Fruit fly (Drosophila melanogaster) whole organism, embryonic: ENCODE results near the gene Iru.
A peak's percentile ranks its signal among the peaks of the same experiment; 100 is the strongest.

Experiments used
- Aef1 ChIP-seq: fragments of 200-800 bp; sonication (Bioruptor generic); IDR thresholded peaks from 3 replicates; pipeline ENCODE4 v1.3.6; 2022; ENCODE audit warnings: missing biosample characterization, missing genetic modification characterization
- CG10366 ChIP-seq: fragments of 200-800 bp; sonication (Bioruptor generic); IDR thresholded peaks from 2 replicates; pipeline ENCODE4 v1.3.6; 2022; ENCODE audit warnings: missing biosample characterization, missing genetic modification characterization
- CG12071 ChIP-seq: fragments of 200-800 bp; sonication (Bioruptor generic); optimal IDR thresholded peaks from 3 replicates; lab custom pipeline; 2018; ENCODE audit warnings: missing biosample characterization, mild to moderate bottlenecking, missing genetic modification characterization
- CG12155 ChIP-seq: fragments of 200-800 bp; sonication (Bioruptor generic); optimal IDR thresholded peaks from 3 replicates; lab custom pipeline; 2016; ENCODE audit warnings: missing biosample characterization, missing genetic modification characterization
- CG12942 ChIP-seq: fragments of 200-800 bp; sonication (Bioruptor generic); optimal IDR thresholded peaks from 3 replicates; lab custom pipeline; 2016; ENCODE audit warnings: missing biosample characterization, missing genetic modification characterization
- CG13424 ChIP-seq: fragments of 200-800 bp; sonication (Bioruptor generic); optimal IDR thresholded peaks from 2 replicates; lab custom pipeline; 2019; ENCODE audit warnings: missing biosample characterization, mild to moderate bottlenecking, missing genetic modification characterization, moderate library complexity
- CG14710 ChIP-seq: fragments of 200-800 bp; sonication (Bioruptor generic); optimal IDR thresholded peaks from 3 replicates; lab custom pipeline; 2019; ENCODE audit warnings: missing biosample characterization, mild to moderate bottlenecking, missing genetic modification characterization, moderate library complexity
- CG16813 ChIP-seq: fragments of 200-800 bp; sonication (Bioruptor generic); IDR thresholded peaks from 3 replicates; pipeline ENCODE4 v1.3.6; 2022; ENCODE audit warnings: missing biosample characterization, missing genetic modification characterization; ENCODE audit not compliant: partially characterized antibody
- CG33213 ChIP-seq: fragments of 200-800 bp; sonication (Bioruptor generic); optimal IDR thresholded peaks from 3 replicates; lab custom pipeline; 2016; ENCODE audit warnings: missing biosample characterization, missing genetic modification characterization
- CG4820 ChIP-seq: fragments of 200-800 bp; sonication (Bioruptor generic); optimal IDR thresholded peaks from 3 replicates; lab custom pipeline; 2016; ENCODE audit warnings: missing biosample characterization, missing genetic modification characterization
- CG6689 ChIP-seq: fragments of 200-800 bp; sonication (Bioruptor generic); IDR thresholded peaks from 2 replicates; pipeline ENCODE4 v1.3.6; 2022; ENCODE audit warnings: missing biosample characterization, missing genetic modification characterization
- CG6791 ChIP-seq: fragments of 200-800 bp; sonication (Bioruptor generic); IDR thresholded peaks from 3 replicates; pipeline ENCODE4 v1.3.6; 2022; ENCODE audit warnings: missing biosample characterization, missing genetic modification characterization; ENCODE audit not compliant: partially characterized antibody
- CG9215 ChIP-seq: fragments of 200-800 bp; sonication (Bioruptor generic); IDR thresholded peaks from 2 replicates; pipeline ENCODE4 v1.3.6; 2022; ENCODE audit warnings: missing biosample characterization, missing genetic modification characterization
- CHES-1-like ChIP-seq: fragments of 200-800 bp; sonication (Bioruptor generic); optimal IDR thresholded peaks from 2 replicates; lab custom pipeline; 2016; ENCODE audit warnings: missing biosample characterization, missing genetic modification characterization
- CoRest ChIP-seq: fragments of 200-800 bp; sonication (Bioruptor generic); optimal IDR thresholded peaks from 3 replicates; lab custom pipeline; 2018; ENCODE audit warnings: missing biosample characterization, mild to moderate bottlenecking, missing genetic modification characterization, moderate library complexity
- Dfd ChIP-seq, 2 experiments: fragments of >200 bp; optimal IDR thresholded peaks; 2 replicates each; lab custom pipeline; 2017; ENCODE audit warnings: missing biosample characterization in 2 of 2, missing genetic modification characterization in 2 of 2
- Ets65A ChIP-seq: fragments of 200-800 bp; sonication (Bioruptor generic); peaks from one replicate; lab custom pipeline; 2016; ENCODE audit warnings: missing biosample characterization, missing genetic modification characterization
- HLH4C ChIP-seq: fragments of 200-800 bp; sonication (Bioruptor generic); IDR thresholded peaks from 3 replicates; pipeline ENCODE4 v1.3.6; 2022; ENCODE audit warnings: missing biosample characterization, missing genetic modification characterization; ENCODE audit not compliant: partially characterized antibody
- Hand ChIP-seq: fragments of 200-800 bp; sonication (Bioruptor generic); optimal IDR thresholded peaks from 2 replicates; lab custom pipeline; 2017; ENCODE audit warnings: mild to moderate bottlenecking, missing biosample characterization, missing genetic modification reagents, missing genetic modification characterization
- HmgD ChIP-seq: fragments of 200-800 bp; sonication (Bioruptor generic); optimal IDR thresholded peaks from 3 replicates; lab custom pipeline; 2016; ENCODE audit warnings: missing biosample characterization, missing genetic modification characterization
- HmgZ ChIP-seq: fragments of 200-800 bp; sonication (Bioruptor generic); optimal IDR thresholded peaks from 2 replicates; lab custom pipeline; 2018; ENCODE audit warnings: missing biosample characterization, mild to moderate bottlenecking, missing genetic modification characterization
- Hr39 ChIP-seq: fragments of >200 bp; optimal IDR thresholded peaks from 2 replicates; lab custom pipeline; 2017
- Lhr ChIP-seq: fragments of 200-800 bp; sonication (Bioruptor generic); optimal IDR thresholded peaks from 3 replicates; lab custom pipeline; 2017; ENCODE audit warnings: mild to moderate bottlenecking, missing biosample characterization, missing genetic modification reagents, missing genetic modification characterization
- Mrtf ChIP-seq: fragments of 200-800 bp; sonication (Bioruptor generic); IDR thresholded peaks from 3 replicates; pipeline ENCODE4 v1.3.6; 2022; ENCODE audit warnings: missing biosample characterization, missing genetic modification characterization
- Oli ChIP-seq: fragments of 200-800 bp; sonication (Bioruptor generic); optimal IDR thresholded peaks from 2 replicates; lab custom pipeline; 2018; ENCODE audit warnings: missing biosample characterization, mild to moderate bottlenecking, missing genetic modification characterization, moderate library complexity
- Rfx ChIP-seq: fragments of 200-800 bp; sonication (Bioruptor generic); IDR thresholded peaks from 2 replicates; pipeline ENCODE4 v1.3.6; 2022; ENCODE audit warnings: missing biosample characterization, missing genetic modification characterization
- Spps ChIP-seq: fragments of 200-800 bp; sonication (Bioruptor generic); optimal IDR thresholded peaks from 2 replicates; lab custom pipeline; 2018; ENCODE audit warnings: missing biosample characterization, mild to moderate bottlenecking, missing genetic modification characterization
- Sry-δ ChIP-seq: fragments of 200-800 bp; sonication (Bioruptor generic); optimal IDR thresholded peaks from 2 replicates; lab custom pipeline; 2016; ENCODE audit warnings: missing biosample characterization, missing genetic modification characterization
- Stat92E ChIP-seq, 3 experiments: fragments of >200 bp in 2 of 3; fragments of 200-800 bp in 1 of 3; sonication (Bioruptor generic) in 1 of 3; optimal IDR thresholded peaks; 2 replicates each; lab custom pipeline; 2017 to 2019; ENCODE audit warnings: missing biosample characterization in 3 of 3, missing genetic modification characterization in 3 of 3, mild to moderate bottlenecking in 1 of 3, moderate library complexity in 1 of 3
- amos ChIP-seq: fragments of 200-800 bp; sonication (Bioruptor generic); IDR thresholded peaks from 2 replicates; pipeline ENCODE4 v1.3.6; 2022; ENCODE audit warnings: missing biosample characterization, missing genetic modification characterization; ENCODE audit not compliant: partially characterized antibody
- aop ChIP-seq: fragments of 200-800 bp; sonication (Bioruptor generic); IDR thresholded peaks from 2 replicates; pipeline ENCODE4 v1.3.6; 2022; ENCODE audit warnings: missing biosample characterization, missing genetic modification characterization
- ara ChIP-seq: fragments of 200-800 bp; sonication (Bioruptor generic); IDR thresholded peaks from 2 replicates; pipeline ENCODE4 v1.3.6; 2022; ENCODE audit warnings: missing biosample characterization, missing genetic modification characterization
- ase ChIP-seq: fragments of 200-800 bp; sonication (Bioruptor generic); IDR thresholded peaks from 3 replicates; pipeline ENCODE4 v1.3.6; 2022; ENCODE audit warnings: missing biosample characterization, missing genetic modification characterization
- ato ChIP-seq: fragments of 200-800 bp; sonication (Bioruptor generic); IDR thresholded peaks from 2 replicates; pipeline ENCODE4 v1.3.6; 2022; ENCODE audit warnings: missing biosample characterization, missing genetic modification characterization; ENCODE audit not compliant: partially characterized antibody
- az2 ChIP-seq: fragments of 200-800 bp; sonication (Bioruptor generic); optimal IDR thresholded peaks from 3 replicates; lab custom pipeline; 2016; ENCODE audit warnings: missing biosample characterization, missing genetic modification characterization
- btn ChIP-seq: fragments of 200-800 bp; sonication (Bioruptor generic); optimal IDR thresholded peaks from 2 replicates; lab custom pipeline; 2016; ENCODE audit warnings: missing biosample characterization, missing genetic modification characterization
- dmrt11E ChIP-seq: fragments of 200-800 bp; sonication (Bioruptor generic); optimal IDR thresholded peaks from 3 replicates; lab custom pipeline; 2018; ENCODE audit warnings: missing biosample characterization, mild to moderate bottlenecking, missing genetic modification characterization, moderate library complexity
- eyg ChIP-seq: fragments of 200-800 bp; sonication (Bioruptor generic); optimal IDR thresholded peaks from 3 replicates; lab custom pipeline; 2016; ENCODE audit warnings: missing biosample characterization, missing genetic modification characterization
- fd64A ChIP-seq: fragments of 200-800 bp; sonication (Bioruptor generic); optimal IDR thresholded peaks from 3 replicates; lab custom pipeline; 2018; ENCODE audit warnings: missing biosample characterization, mild to moderate bottlenecking, missing genetic modification characterization
- gsb ChIP-seq: fragments of 200-800 bp; sonication (Bioruptor generic); IDR thresholded peaks from 2 replicates; pipeline ENCODE4 v1.3.6; 2022; ENCODE audit warnings: missing biosample characterization, missing genetic modification characterization
- h ChIP-seq: fragments of >200 bp; optimal IDR thresholded peaks from 2 replicates; lab custom pipeline; 2017
- ham ChIP-seq: fragments of 200-800 bp; sonication (Bioruptor generic); IDR thresholded peaks from 2 replicates; pipeline ENCODE4 v1.3.6; 2022; ENCODE audit warnings: missing biosample characterization, missing genetic modification characterization
- hb ChIP-seq: fragments of 200-800 bp; sonication (Bioruptor generic); IDR thresholded peaks from 3 replicates; pipeline ENCODE4 v1.3.6; 2022; ENCODE audit warnings: missing biosample characterization, missing genetic modification characterization; ENCODE audit not compliant: partially characterized antibody
- ken ChIP-seq: fragments of 200-800 bp; sonication (Bioruptor generic); IDR thresholded peaks from 3 replicates; pipeline ENCODE4 v1.3.6; 2022; ENCODE audit warnings: missing biosample characterization, missing genetic modification characterization
- luna ChIP-seq: fragments of 200-800 bp; sonication (Bioruptor generic); optimal IDR thresholded peaks from 2 replicates; lab custom pipeline; 2016; ENCODE audit warnings: missing biosample characterization, missing genetic modification characterization
- maf-S ChIP-seq: fragments of 200-800 bp; sonication (Bioruptor generic); optimal IDR thresholded peaks from 2 replicates; lab custom pipeline; 2016; ENCODE audit warnings: missing biosample characterization, missing genetic modification characterization
- nmo ChIP-seq: fragments of 200-800 bp; sonication (Bioruptor generic); optimal IDR thresholded peaks from 2 replicates; lab custom pipeline; 2018; ENCODE audit warnings: missing biosample characterization, mild to moderate bottlenecking, missing genetic modification characterization, moderate library complexity
- pb ChIP-seq: fragments of 200-800 bp; sonication (Bioruptor generic); optimal IDR thresholded peaks from 3 replicates; lab custom pipeline; 2016; ENCODE audit warnings: missing biosample characterization, missing genetic modification characterization
- schlank ChIP-seq: fragments of 200-800 bp; sonication (Bioruptor generic); optimal IDR thresholded peaks from 2 replicates; lab custom pipeline; 2018; ENCODE audit warnings: missing biosample characterization, mild to moderate bottlenecking, missing genetic modification characterization
- sna ChIP-seq: fragments of 200-800 bp; sonication (Bioruptor generic); IDR thresholded peaks from 2 replicates; pipeline ENCODE4 v1.3.6; 2022; ENCODE audit warnings: missing biosample characterization, missing genetic modification characterization; ENCODE audit not compliant: partially characterized antibody
- tx ChIP-seq: fragments of 200-800 bp; sonication (Bioruptor generic); optimal IDR thresholded peaks from 2 replicates; lab custom pipeline; 2016; ENCODE audit warnings: missing biosample characterization, missing genetic modification characterization
- wdn ChIP-seq: fragments of 200-800 bp; sonication (Bioruptor generic); IDR thresholded peaks from 2 replicates; pipeline ENCODE4 v1.3.6; 2022; ENCODE audit warnings: missing biosample characterization, missing genetic modification characterization

Iru gene

DNA sequence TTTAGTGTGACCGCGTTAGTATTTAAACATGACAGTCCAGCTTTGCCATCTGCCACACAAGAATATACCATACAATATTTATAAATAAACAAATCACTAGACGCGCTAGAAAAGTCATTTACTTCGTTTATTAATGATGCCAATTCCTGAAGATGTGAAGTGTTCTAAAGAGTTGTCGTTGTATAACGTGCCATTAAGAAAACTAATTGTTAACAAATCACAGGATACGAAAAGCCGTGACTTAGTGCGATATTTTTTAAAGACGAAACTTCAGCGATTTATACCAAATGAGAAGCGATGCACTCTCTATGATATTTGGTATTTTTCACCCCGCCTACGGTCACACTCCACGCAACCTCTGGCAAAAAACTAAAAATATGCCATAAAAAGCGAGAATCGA lies 33.2 kb downstream of the Iru start, which contains the start of gene neur (continued):
- TF ChIP-seq CG12155 (peak; percentile 63), CG12071 (GFP tag; lab: Kevin White, UChicago) (no peak), Aef1 (GFP tag; lab: Robert Waterston, UW) (no peak), dmrt11E (tag; lab: Kevin White, UChicago) (peak; percentile 22), luna (GFP tag; lab: Kevin White, UChicago) (no peak), fd64A (GFP tag; lab: Kevin White, UChicago) (no peak), Hand (GFP tag; lab: Kevin White, UChicago) (no peak), gsb (GFP tag; lab: Robert Waterston, UW) (no peak), hb (GFP tag; lab: Robert Waterston, UW) (peak; percentile 60; the same call in 1 of the 3 replicates), Ets65A (GFP tag; lab: Kevin White, UChicago) (peak; percentile 91), CG6689 (GFP tag; lab: Robert Waterston, UW) (no peak), Sry-δ (GFP tag; lab: Kevin White, UChicago) (peak; percentile 74), CG9215 (GFP tag; lab: Robert Waterston, UW) (0 out of 2 replicates have a peak, but pooled peaks have one; percentile 8), az2 (GFP tag; lab: Kevin White, UChicago) (no peak), HLH4C (GFP tag; lab: Robert Waterston, UW) (peak; percentile 65; the same call in 2 of the 3 replicates), aop (GFP tag; lab: Robert Waterston, UW) (no peak), CG12942 (GFP tag; lab: Kevin White, UChicago) (no peak), CG6791 (GFP tag; lab: Robert Waterston, UW) (peak; percentile 59; the same call in 2 of the 3 replicates), ase (GFP tag; lab: Robert Waterston, UW) (no peak), CG14710 (tag; lab: Kevin White, UChicago) (peak; percentile 73), CG10366 (GFP tag; lab: Robert Waterston, UW) (no peak), CG4820 (GFP tag; lab: Kevin White, UChicago) (peak; percentile 17), tx (GFP tag; lab: Kevin White, UChicago) (no peak), sna (GFP tag; lab: Robert Waterston, UW) (peak; percentile 51; the same call in 1 of the 2 replicates), HmgD (GFP tag; lab: Kevin White, UChicago) (peak; percentile 19), Lhr (GFP tag; lab: Kevin White, UChicago) (peak; percentile 83), Oli (tag; lab: Kevin White, UChicago) (no peak), CG13424 (tag; lab: Kevin White, UChicago) (peak; percentile 23), h (lab: Kevin White, UChicago) (no peak), HmgZ (tag; lab: Kevin White, UChicago) (peak; percentile 20), pb (GFP tag; lab: Kevin White, UChicago) (no peak), btn (no peak), CHES-1-like (peak; percentile 21), wdn (GFP tag; lab: Robert Waterston, UW) (no peak), amos (peak; percentile 77), CG33213 (GFP tag; lab: Kevin White, UChicago) (peak; percentile 64), maf-S (GFP tag; lab: Kevin White, UChicago) (no peak), CoRest (tag; lab: Kevin White, UChicago) (peak; percentile 75), schlank (tag; lab: Kevin White, UChicago) (no peak), Rfx (GFP tag; lab: Robert Waterston, UW) (peak; percentile 35), ham (GFP tag; lab: Robert Waterston, UW) (no peak), ken (no peak), ara (GFP tag; lab: Robert Waterston, UW) (no peak), ato (GFP tag; lab: Robert Waterston, UW) (peak; percentile 58; the same call in 1 of the 2 replicates), nmo (peak; percentile 72), Mrtf (GFP tag; lab: Robert Waterston, UW) (no peak), Dfd (GFP tag; optimal IDR thresholded peaks at IDR 0.05; lab: Kevin White, UChicago) (no peak), eyg (GFP tag; lab: Kevin White, UChicago) (no peak), CG16813 (GFP tag; lab: Robert Waterston, UW) (peak; percentile 71), Hr39 (no peak), Stat92E (GFP tag; optimal IDR thresholded peaks at IDR 0.05; lab: Kevin White, UChicago) (no peak), Spps (no peak)
